Fruit fly (Drosophila melanogaster) whole organism, embryonic: ENCODE data around the gene CG13407.

Source experiments
- Awh ChIP-seq: fragments of 200-800 bp; sonication (Bioruptor generic); IDR thresholded peaks from 2 replicates; pipeline ENCODE4, ENCODE4 v1.3.6; 2022; ENCODE audit warnings: missing biosample characterization, missing genetic modification characterization
- CG10543 ChIP-seq: fragments of 200-800 bp; sonication (Bioruptor generic); optimal IDR thresholded peaks from 3 replicates; lab custom pipeline; 2017; ENCODE audit warnings: missing biosample characterization, mild to moderate bottlenecking, missing genetic modification characterization, moderate library complexity
- CG11695 ChIP-seq: fragments of 200-800 bp; sonication (Bioruptor generic); IDR thresholded peaks from 3 replicates; pipeline ENCODE4 v1.3.6; 2022; ENCODE audit warnings: missing biosample characterization, missing genetic modification characterization
- CG11723 ChIP-seq: fragments of 200-800 bp; sonication (Bioruptor generic); optimal IDR thresholded peaks from 2 replicates; lab custom pipeline; 2017; ENCODE audit warnings: missing biosample characterization, mild to moderate bottlenecking, missing genetic modification characterization
- CG12071 ChIP-seq: fragments of 200-800 bp; sonication (Bioruptor generic); optimal IDR thresholded peaks from 3 replicates; lab custom pipeline; 2018; ENCODE audit warnings: missing biosample characterization, mild to moderate bottlenecking, missing genetic modification characterization
- CG12236 ChIP-seq: fragments of 200-800 bp; sonication (Bioruptor generic); optimal IDR thresholded peaks from 2 replicates; lab custom pipeline; 2016; ENCODE audit warnings: missing biosample characterization, missing genetic modification characterization
- CG1233 ChIP-seq: fragments of 200-800 bp; sonication (Bioruptor generic); optimal IDR thresholded peaks from 4 replicates; lab custom pipeline; 2018; ENCODE audit warnings: missing biosample characterization, mild to moderate bottlenecking, missing genetic modification characterization
- CG17328 ChIP-seq: fragments of 200-800 bp; sonication (Bioruptor generic); IDR thresholded peaks from 2 replicates; pipeline ENCODE4 v1.3.6; 2022; ENCODE audit warnings: missing biosample characterization, missing genetic modification characterization
- CG18599 ChIP-seq: fragments of 200-800 bp; sonication (Bioruptor generic); optimal IDR thresholded peaks from 3 replicates; lab custom pipeline; 2017; ENCODE audit warnings: missing biosample characterization, missing genetic modification characterization, mild to moderate bottlenecking, moderate library complexity, missing genetic modification reagents
- CG2889 ChIP-seq: fragments of 200-800 bp; sonication (Bioruptor generic); IDR thresholded peaks from 3 replicates; pipeline ENCODE4 v1.3.6; 2022; ENCODE audit warnings: missing biosample characterization, missing genetic modification characterization
- CG3065 ChIP-seq: fragments of 200-800 bp; sonication (Bioruptor generic); optimal IDR thresholded peaks from 2 replicates; lab custom pipeline; 2016; ENCODE audit warnings: missing biosample characterization, missing genetic modification characterization
- CG3726 ChIP-seq: fragments of 200-800 bp; sonication (Bioruptor generic); IDR thresholded peaks from 3 replicates; pipeline ENCODE4, ENCODE4 v1.3.6; 2022; ENCODE audit warnings: missing biosample characterization, missing genetic modification characterization
- CG4820 ChIP-seq: fragments of 200-800 bp; sonication (Bioruptor generic); optimal IDR thresholded peaks from 3 replicates; lab custom pipeline; 2016; ENCODE audit warnings: missing biosample characterization, missing genetic modification characterization
- CG5245 ChIP-seq: fragments of 200-800 bp; sonication (Bioruptor generic); optimal IDR thresholded peaks from 3 replicates; lab custom pipeline; 2016; ENCODE audit warnings: missing biosample characterization, missing genetic modification characterization
- CG6272 ChIP-seq: fragments of 200-800 bp; sonication (Bioruptor generic); IDR thresholded peaks from 2 replicates; pipeline ENCODE4 v1.3.6; 2022; ENCODE audit warnings: missing biosample characterization, missing genetic modification characterization
- CG6765 ChIP-seq: fragments of 200-800 bp; sonication (Bioruptor generic); optimal IDR thresholded peaks from 3 replicates; lab custom pipeline; 2017; ENCODE audit warnings: missing biosample characterization, mild to moderate bottlenecking, missing genetic modification characterization
- CG7745 ChIP-seq: fragments of 200-800 bp; sonication (Bioruptor generic); optimal IDR thresholded peaks from 2 replicates; lab custom pipeline; 2018; ENCODE audit warnings: missing biosample characterization, mild to moderate bottlenecking, missing genetic modification characterization, moderate library complexity
- CG8089 ChIP-seq: fragments of 200-800 bp; sonication (Bioruptor generic); optimal IDR thresholded peaks from 3 replicates; lab custom pipeline; 2016; ENCODE audit warnings: missing biosample characterization, missing genetic modification characterization
- CG8359 ChIP-seq: fragments of 200-800 bp; sonication (Bioruptor generic); optimal IDR thresholded peaks from 2 replicates; lab custom pipeline; 2017; ENCODE audit warnings: missing biosample characterization, mild to moderate bottlenecking, missing genetic modification characterization, borderline replicate concordance
- CG8924 ChIP-seq: fragments of 200-800 bp; optimal IDR thresholded peaks from 3 replicates; lab custom pipeline; 2019; ENCODE audit warnings: missing biosample characterization, mild to moderate bottlenecking, missing genetic modification characterization, moderate library complexity
- D19B ChIP-seq: fragments of 200-800 bp; sonication (Bioruptor generic); optimal IDR thresholded peaks from 2 replicates; lab custom pipeline; 2017; ENCODE audit warnings: missing biosample characterization, mild to moderate bottlenecking, missing genetic modification characterization
- Dad ChIP-seq: fragments of 200-800 bp; sonication (Bioruptor generic); optimal IDR thresholded peaks from 3 replicates; lab custom pipeline; 2016; ENCODE audit warnings: missing biosample characterization, missing genetic modification characterization
- Dll ChIP-seq: fragments of 200-800 bp; sonication (Bioruptor generic); IDR thresholded peaks from 4 replicates; pipeline ENCODE4 v1.3.6; 2022; ENCODE audit warnings: missing biosample characterization, missing genetic modification characterization; ENCODE audit not compliant: partially characterized antibody
- Fer1 ChIP-seq: fragments of 200-800 bp; sonication (Bioruptor generic); optimal IDR thresholded peaks from 2 replicates; lab custom pipeline; 2017; ENCODE audit warnings: missing biosample characterization, mild to moderate bottlenecking, missing genetic modification characterization
- Gug ChIP-seq: fragments of 200-800 bp; sonication (Bioruptor generic); IDR thresholded peaks from 4 replicates; pipeline ENCODE4 v1.3.6; 2022; ENCODE audit warnings: missing biosample characterization, missing genetic modification characterization
- Hand ChIP-seq: fragments of 200-800 bp; sonication (Bioruptor generic); optimal IDR thresholded peaks from 2 replicates; lab custom pipeline; 2017; ENCODE audit warnings: mild to moderate bottlenecking, missing biosample characterization, missing genetic modification reagents, missing genetic modification characterization
- HmgD ChIP-seq: fragments of 200-800 bp; sonication (Bioruptor generic); optimal IDR thresholded peaks from 3 replicates; lab custom pipeline; 2016; ENCODE audit warnings: missing biosample characterization, missing genetic modification characterization
- Hr78 ChIP-seq, 2 experiments: fragments of 200-800 bp in 1 of 2; fragments of >200 bp in 1 of 2; sonication (Bioruptor generic) in 1 of 2; optimal IDR thresholded peaks; 2 replicates each; lab custom pipeline; 2017 to 2019; ENCODE audit warnings: missing biosample characterization in 2 of 2, missing genetic modification characterization in 2 of 2, mild to moderate bottlenecking in 1 of 2, moderate library complexity in 1 of 2
- Kr ChIP-seq: fragments of 200-800 bp; sonication (Bioruptor generic); optimal IDR thresholded peaks from 2 replicates; lab custom pipeline; 2017; ENCODE audit warnings: missing biosample characterization, mild to moderate bottlenecking, missing genetic modification characterization
- Med ChIP-seq: fragments of 200-800 bp; sonication (Bioruptor generic); peaks from one replicate; lab custom pipeline; 2016; ENCODE audit warnings: missing biosample characterization, missing genetic modification characterization, mild to moderate bottlenecking, inconsistent platforms, moderate library complexity
- Myb ChIP-seq: fragments of 200-800 bp; sonication (Bioruptor generic); optimal IDR thresholded peaks from 2 replicates; lab custom pipeline; 2016; ENCODE audit warnings: missing biosample characterization, missing genetic modification characterization
- Rfx ChIP-seq: fragments of 200-800 bp; sonication (Bioruptor generic); IDR thresholded peaks from 2 replicates; pipeline ENCODE4 v1.3.6; 2022; ENCODE audit warnings: missing biosample characterization, missing genetic modification characterization
- Side ChIP-seq: fragments of 200-800 bp; sonication (Bioruptor generic); optimal IDR thresholded peaks from 2 replicates; lab custom pipeline; 2016; ENCODE audit warnings: missing biosample characterization, missing genetic modification characterization
- ap ChIP-seq: fragments of 200-800 bp; sonication (Bioruptor generic); IDR thresholded peaks from 2 replicates; pipeline ENCODE4 v1.3.6; 2022; ENCODE audit warnings: missing biosample characterization, missing genetic modification characterization
- bigmax ChIP-seq: fragments of 200-800 bp; sonication (Bioruptor generic); optimal IDR thresholded peaks from 2 replicates; lab custom pipeline; 2018; ENCODE audit warnings: missing biosample characterization, mild to moderate bottlenecking, missing genetic modification characterization
- btn ChIP-seq: fragments of 200-800 bp; sonication (Bioruptor generic); optimal IDR thresholded peaks from 2 replicates; lab custom pipeline; 2016; ENCODE audit warnings: missing biosample characterization, missing genetic modification characterization
- chn ChIP-seq: fragments of 200-800 bp; sonication (Bioruptor generic); optimal IDR thresholded peaks from 2 replicates; lab custom pipeline; 2016; ENCODE audit warnings: missing biosample characterization, missing genetic modification characterization
- dan ChIP-seq: fragments of 200-800 bp; sonication (Bioruptor generic); IDR thresholded peaks from 2 replicates; pipeline ENCODE4 v1.3.6; 2022; ENCODE audit warnings: missing biosample characterization, missing genetic modification characterization
- ewg ChIP-seq: fragments of 200-800 bp; sonication (Bioruptor generic); optimal IDR thresholded peaks from 3 replicates; lab custom pipeline; 2017; ENCODE audit warnings: mild to moderate bottlenecking, missing biosample characterization, missing genetic modification reagents, missing genetic modification characterization
- ftz-f1 ChIP-seq: fragments of 200-800 bp; sonication (Bioruptor generic); optimal IDR thresholded peaks from 2 replicates; lab custom pipeline; 2016; ENCODE audit warnings: missing biosample characterization, missing genetic modification characterization
- hbn ChIP-seq: fragments of 200-800 bp; sonication (Bioruptor generic); IDR thresholded peaks from 2 replicates; pipeline ENCODE4 v1.3.6; 2022; ENCODE audit warnings: missing biosample characterization, missing genetic modification characterization; ENCODE audit not compliant: partially characterized antibody
- maf-S ChIP-seq: fragments of 200-800 bp; sonication (Bioruptor generic); optimal IDR thresholded peaks from 2 replicates; lab custom pipeline; 2016; ENCODE audit warnings: missing biosample characterization, missing genetic modification characterization
- nau ChIP-seq: fragments of 200-800 bp; sonication (Bioruptor generic); optimal IDR thresholded peaks from 3 replicates; lab custom pipeline; 2017; ENCODE audit warnings: missing biosample characterization, mild to moderate bottlenecking, missing genetic modification characterization, missing genetic modification reagents
- prd ChIP-seq, 3 experiments: fragments of >200 bp in 2 of 3; fragments of 200-800 bp in 1 of 3; sonication (Bioruptor generic) in 1 of 3; optimal IDR thresholded peaks in 2 of 3; IDR thresholded peaks in 1 of 3; 2 replicates in 2 of 3; 3 replicates in 1 of 3; pipeline versions ENCODE4 v1.3.6 to Lab custom; 2017 to 2022; ENCODE audit warnings: missing biosample characterization in 1 of 3, missing genetic modification characterization in 1 of 3
- sd ChIP-seq: fragments of 200-800 bp; sonication (Bioruptor generic); optimal IDR thresholded peaks from 3 replicates; lab custom pipeline; 2018; ENCODE audit warnings: missing biosample characterization, mild to moderate bottlenecking, missing genetic modification characterization, moderate library complexity
- seq ChIP-seq: fragments of 200-800 bp; sonication (Bioruptor generic); IDR thresholded peaks from 2 replicates; pipeline ENCODE4 v1.3.6; 2022; ENCODE audit warnings: missing biosample characterization, missing genetic modification characterization
- stc ChIP-seq: fragments of 200-800 bp; sonication (Bioruptor generic); IDR thresholded peaks from 2 replicates; pipeline ENCODE4 v1.3.6; 2022; ENCODE audit warnings: missing biosample characterization, missing genetic modification characterization
- tap ChIP-seq: fragments of 200-800 bp; optimal IDR thresholded peaks from 3 replicates; lab custom pipeline; 2019; ENCODE audit warnings: missing biosample characterization, mild to moderate bottlenecking, missing genetic modification characterization, moderate library complexity
- unpg ChIP-seq: fragments of 200-800 bp; sonication (Bioruptor generic); optimal IDR thresholded peaks from 3 replicates; lab custom pipeline; 2018; ENCODE audit warnings: missing biosample characterization, mild to moderate bottlenecking, missing genetic modification characterization, moderate library complexity
- usp ChIP-seq: fragments of >200 bp; optimal IDR thresholded peaks from 2 replicates; lab custom pipeline; 2017; ENCODE audit warnings: missing biosample characterization, missing genetic modification characterization
- zfh2 ChIP-seq: fragments of 200-800 bp; sonication (Bioruptor generic); optimal IDR thresholded peaks from 2 replicates; lab custom pipeline; 2016; ENCODE audit warnings: missing biosample characterization, missing genetic modification characterization

The CG13407 gene

dm6 chr3R:22108316-22108715 is 5.1 kb downstream of the CG13407 start (continued):
- TF ChIP-seq sd (tag; lab: Kevin White, UChicago): no peak
- TF ChIP-seq Side (GFP tag; lab: Kevin White, UChicago): no peak
- peak; percentile 41 for TF ChIP-seq CG5245 (GFP tag; lab: Kevin White, UChicago)
- TF ChIP-seq ftz-f1 (GFP tag; lab: Kevin White, UChicago): no peak
- no peak for TF ChIP-seq CG3065 (GFP tag; lab: Kevin White, UChicago)
- TF ChIP-seq Dll (GFP tag; lab: Robert Waterston, UW): no peak
- no peak for TF ChIP-seq Kr (GFP tag; lab: Kevin White, UChicago)
- TF ChIP-seq ewg (GFP tag; lab: Kevin White, UChicago): peak; percentile 34
- TF ChIP-seq CG17328: peak; percentile 40; the same call in 1 of the 2 replicates
- peak; percentile 92 for TF ChIP-seq CG18599 (GFP tag; lab: Kevin White, UChicago)
- peak; percentile 83 for TF ChIP-seq CG12071
- peak; percentile 2 for TF ChIP-seq CG1233 (GFP tag; lab: Kevin White, UChicago)
- no peak for TF ChIP-seq usp (GFP tag; lab: Kevin White, UChicago)
- peak; percentile 54; the same call in 1 of the 2 replicates for TF ChIP-seq seq (GFP tag; lab: Robert Waterston, UW)
- TF ChIP-seq CG4820: no peak
- TF ChIP-seq tap (tag; lab: Kevin White, UChicago): peak; percentile 43
- no peak for TF ChIP-seq Hr78 (GFP tag; optimal IDR thresholded peaks at IDR 0.05; lab: Kevin White, UChicago)
- no peak for TF ChIP-seq btn (GFP tag; lab: Kevin White, UChicago)
- no peak for TF ChIP-seq hbn
- TF ChIP-seq CG10543 (GFP tag; lab: Kevin White, UChicago): no peak
- TF ChIP-seq CG3726 (GFP tag; lab: Robert Waterston, UW): no peak
- no peak for TF ChIP-seq Awh (GFP tag; lab: Robert Waterston, UW)
- no peak for TF ChIP-seq Med (GFP tag; lab: Kevin White, UChicago)
- no peak for TF ChIP-seq nau (GFP tag; lab: Kevin White, UChicago)
- TF ChIP-seq CG12236 (GFP tag; lab: Kevin White, UChicago): no peak
- TF ChIP-seq Myb (GFP tag; lab: Kevin White, UChicago): no peak
- TF ChIP-seq CG8359 (GFP tag; lab: Kevin White, UChicago): no peak
- TF ChIP-seq Hand (GFP tag; lab: Kevin White, UChicago): peak; percentile 27
- no peak for TF ChIP-seq Fer1
- no peak for TF ChIP-seq CG2889 (GFP tag; lab: Robert Waterston, UW)
- no peak for TF ChIP-seq zfh2 (GFP tag; lab: Kevin White, UChicago)
- no peak for TF ChIP-seq CG11723 (GFP tag; lab: Kevin White, UChicago)
- no peak for TF ChIP-seq CG11695 (GFP tag; lab: Robert Waterston, UW)
- no peak for TF ChIP-seq Gug
- TF ChIP-seq unpg: no peak
- TF ChIP-seq CG8924 (tag; lab: Kevin White, UChicago): no peak
- no peak for TF ChIP-seq stc (GFP tag; lab: Robert Waterston, UW)
- no peak for TF ChIP-seq ap (GFP tag; lab: Robert Waterston, UW)
- no peak; the same call in 1 of the 2 replicates for TF ChIP-seq Rfx (GFP tag; lab: Robert Waterston, UW)
- TF ChIP-seq maf-S (GFP tag; lab: Kevin White, UChicago): no peak
- TF ChIP-seq CG8089 (GFP tag; lab: Kevin White, UChicago): no peak
- TF ChIP-seq D19B (GFP tag; lab: Kevin White, UChicago): no peak
- no peak for TF ChIP-seq HmgD (GFP tag; lab: Kevin White, UChicago)
- no peak for TF ChIP-seq chn (GFP tag; lab: Kevin White, UChicago)
- TF ChIP-seq CG6765 (GFP tag; lab: Kevin White, UChicago): peak; percentile 39
- no peak for TF ChIP-seq Dad
- TF ChIP-seq CG7745 (tag; lab: Kevin White, UChicago): no peak
- TF ChIP-seq bigmax (GFP tag; lab: Kevin White, UChicago): no peak
- TF ChIP-seq dan (GFP tag; lab: Robert Waterston, UW): no peak
- no peak for TF ChIP-seq CG6272
- no peak for TF ChIP-seq prd (optimal IDR thresholded peaks at IDR 0.05; lab: Kevin White, UChicago)
- peak; percentile 45; the same call in 1 of the 3 replicates for TF ChIP-seq prd (GFP tag; IDR thresholded peaks at IDR 0.05; lab: Robert Waterston, UW)
